Fruit fly (Drosophila melanogaster): ENCODE measurements around the gene RpS19a.

Gene RpS19a

dm6 chrX:16607828-16608227, 29.9 kb upstream of the RpS19a start (continued):
- TF ChIP-seq pnt (GFP tag; optimal IDR thresholded peaks at IDR 0.05) (no peak), sqz (GFP tag; optimal IDR thresholded peaks at IDR 0.05) (no peak)

- TF ChIP-seq zfh1 (GFP tag; IDR thresholded peaks at IDR 0.05) (0 out of 3 replicates have a peak, but pooled peaks have one; percentile 24), Adf1 (GFP tag; IDR thresholded peaks at IDR 0.05) (peak; percentile 43; the same call in 1 of the 2 replicates), lilli (GFP tag; optimal IDR thresholded peaks at IDR 0.05) (peak; percentile 29), CG30020 (tag; optimal IDR thresholded peaks at IDR 0.05) (peak; percentile 43), Usf (GFP tag; optimal IDR thresholded peaks at IDR 0.05) (no peak), CG15514 (GFP tag; optimal IDR thresholded peaks at IDR 0.05) (peak; percentile 72), nerfin-1 (tag; optimal IDR thresholded peaks at IDR 0.05) (peak; percentile 59), mam (GFP tag; optimal IDR thresholded peaks at IDR 0.05) (peak; percentile 31), CG9932 (GFP tag; IDR thresholded peaks at IDR 0.05) (peak; percentile 35; the same call in 1 of the 2 replicates), CG42726 (GFP tag; IDR thresholded peaks at IDR 0.05; ENCODE audit: partially characterized antibody) (peak; percentile 95), pb (GFP tag; optimal IDR thresholded peaks at IDR 0.05) (no peak), HLHmδ (GFP tag; optimal IDR thresholded peaks at IDR 0.05) (no peak), row (GFP tag; IDR thresholded peaks at IDR 0.05) (peak; percentile 43), CG2116 (GFP tag; optimal IDR thresholded peaks at IDR 0.05) (peak; percentile 57), CG7271 (tag; optimal IDR thresholded peaks at IDR 0.05) (peak; percentile 8), CG8290 (GFP tag; optimal IDR thresholded peaks at IDR 0.05) (no peak), CG8290 (tag; optimal IDR thresholded peaks at IDR 0.05) (no peak), Hr39 (optimal IDR thresholded peaks at IDR 0.05) (peak; percentile 87), CG4617 (GFP tag; optimal IDR thresholded peaks at IDR 0.05; ENCODE audit: borderline replicate concordance) (peak; percentile 86), CG14710 (tag; optimal IDR thresholded peaks at IDR 0.05) (peak; percentile 67), phol (tag; optimal IDR thresholded peaks at IDR 0.05) (peak; percentile 86), Dll (GFP tag; IDR thresholded peaks at IDR 0.05; ENCODE audit: partially characterized antibody) (peak; percentile 88), YL-1 (GFP tag; optimal IDR thresholded peaks at IDR 0.05) (peak; percentile 83), CG16863 (GFP tag; optimal IDR thresholded peaks at IDR 0.05) (peak; percentile 8), hbn (GFP tag; IDR thresholded peaks at IDR 0.05; ENCODE audit: partially characterized antibody) (peak; percentile 89), CG7963 (GFP tag; IDR thresholded peaks at IDR 0.05; ENCODE audit: partially characterized antibody) (peak; percentile 86), Side (GFP tag; optimal IDR thresholded peaks at IDR 0.05) (peak; percentile 41), lmd (GFP tag; IDR thresholded peaks at IDR 0.05) (no peak), Antp (GFP tag; optimal IDR thresholded peaks at IDR 0.05) (no peak), inv (GFP tag; IDR thresholded peaks at IDR 0.05; ENCODE audit: partially characterized antibody) (peak; percentile 89), sna (GFP tag; IDR thresholded peaks at IDR 0.05; ENCODE audit: partially characterized antibody) (peak; percentile 74), chn (GFP tag; optimal IDR thresholded peaks at IDR 0.05) (no peak), CG17186 (GFP tag; optimal IDR thresholded peaks at IDR 0.05) (peak; percentile 19), D (optimal IDR thresholded peaks at IDR 0.05) (peak; percentile 59), D (GFP tag; optimal IDR thresholded peaks at IDR 0.05) (no peak), ato (GFP tag; IDR thresholded peaks at IDR 0.05; ENCODE audit: partially characterized antibody) (peak; percentile 83), Trl (optimal IDR thresholded peaks at IDR 0.05) (no peak), Trl (GFP tag; optimal IDR thresholded peaks at IDR 0.05) (peak; percentile 12), Pdp1 (GFP tag; optimal IDR thresholded peaks at IDR 0.05) (peak in 1 of 2 experiments; percentile 7), CG34224 (GFP tag; IDR thresholded peaks at IDR 0.05; ENCODE audit: partially characterized antibody) (peak; percentile 85), B-H2 (GFP tag; optimal IDR thresholded peaks at IDR 0.05) (peak; percentile 26), MBD-R2 (GFP tag; IDR thresholded peaks at IDR 0.05) (peak; percentile 71), CG12769 (tag; optimal IDR thresholded peaks at IDR 0.05) (peak; percentile 93), wor (GFP tag; IDR thresholded peaks at IDR 0.05) (no peak), NC2β (GFP tag; optimal IDR thresholded peaks at IDR 0.05) (peak; percentile 18), CG6791 (GFP tag; IDR thresholded peaks at IDR 0.05; ENCODE audit: partially characterized antibody) (peak; percentile 93), chinmo (GFP tag; IDR thresholded peaks at IDR 0.05; ENCODE audit: partially characterized antibody) (peak; percentile 76; the same call in 1 of the 4 replicates)
Measured at dm6 chrX:16610601-16611058, 27.1 kb upstream of the RpS19a start, which contains the start of gene mbt. mbt (plus strand) TSS chrX:16610685.
